Fruit fly (Drosophila melanogaster) whole organism, prepupa: ENCODE measurements around the gene CG14683.
A peak's percentile ranks its signal among the peaks of the same experiment; 100 is the strongest.

ENCODE experiments used
- CG10631 ChIP-seq: fragments of 200-800 bp; sonication (Bioruptor generic); optimal IDR thresholded peaks from 2 replicates; lab custom pipeline; 2016; ENCODE audit warnings: missing biosample characterization, missing genetic modification characterization
- CG10669 ChIP-seq: fragments of 200-800 bp; sonication (Bioruptor generic); optimal IDR thresholded peaks from 3 replicates; lab custom pipeline; 2018; ENCODE audit warnings: missing biosample characterization, mild to moderate bottlenecking, missing genetic modification characterization, moderate library complexity
- CG11294 ChIP-seq: fragments of 200-800 bp; sonication (Bioruptor generic); IDR thresholded peaks from 2 replicates; pipeline ENCODE4 v1.3.6; 2022; ENCODE audit warnings: missing biosample characterization, missing genetic modification characterization
- CG11762 ChIP-seq: fragments of 200-800 bp; sonication (Bioruptor generic); optimal IDR thresholded peaks from 3 replicates; lab custom pipeline; 2016; ENCODE audit warnings: missing biosample characterization, missing genetic modification characterization; ENCODE audit not compliant: insufficient read depth
- CG11902 ChIP-seq: fragments of 200-800 bp; sonication (Bioruptor generic); optimal IDR thresholded peaks from 3 replicates; lab custom pipeline; 2016; ENCODE audit warnings: missing biosample characterization, missing genetic modification characterization
- CG15336 ChIP-seq: fragments of 200-800 bp; sonication (Bioruptor generic); IDR thresholded peaks from 2 replicates; pipeline ENCODE4 v1.3.6; 2022; ENCODE audit warnings: missing biosample characterization, missing genetic modification characterization
- CG1621 ChIP-seq: fragments of 200-800 bp; sonication (Bioruptor generic); optimal IDR thresholded peaks from 3 replicates; lab custom pipeline; 2018; ENCODE audit warnings: missing biosample characterization, mild to moderate bottlenecking, missing genetic modification characterization
- CG3032 ChIP-seq: fragments of 200-800 bp; optimal IDR thresholded peaks from 2 replicates; lab custom pipeline; 2019; ENCODE audit warnings: missing biosample characterization, mild to moderate bottlenecking, missing genetic modification characterization, moderate library complexity
- CG31627 ChIP-seq: fragments of 200-800 bp; sonication (Bioruptor generic); optimal IDR thresholded peaks from 3 replicates; lab custom pipeline; 2016; ENCODE audit warnings: missing biosample characterization, missing genetic modification characterization
- CG32006 ChIP-seq: fragments of 200-800 bp; sonication (Bioruptor generic); optimal IDR thresholded peaks from 3 replicates; lab custom pipeline; 2017; ENCODE audit warnings: missing biosample characterization, mild to moderate bottlenecking, missing genetic modification characterization
- CG3919 ChIP-seq: fragments of 200-800 bp; sonication (Bioruptor generic); optimal IDR thresholded peaks from 3 replicates; lab custom pipeline; 2016; ENCODE audit warnings: missing biosample characterization, missing genetic modification characterization
- CG4318 ChIP-seq: fragments of 200-800 bp; sonication (Bioruptor generic); optimal IDR thresholded peaks from 3 replicates; lab custom pipeline; 2017; ENCODE audit warnings: missing biosample characterization, mild to moderate bottlenecking, missing genetic modification characterization
- CG6163 ChIP-seq: fragments of 200-800 bp; sonication (Bioruptor generic); IDR thresholded peaks from 3 replicates; pipeline ENCODE4 v1.3.6; 2022; ENCODE audit warnings: missing biosample characterization, missing genetic modification characterization
- CG6276 ChIP-seq: fragments of 200-800 bp; sonication (Bioruptor generic); optimal IDR thresholded peaks from 2 replicates; lab custom pipeline; 2017; ENCODE audit warnings: missing biosample characterization, mild to moderate bottlenecking, missing genetic modification characterization
- CG6808 ChIP-seq: fragments of 200-800 bp; sonication (Bioruptor generic); optimal IDR thresholded peaks from 3 replicates; lab custom pipeline; 2017; ENCODE audit warnings: missing biosample characterization, missing genetic modification characterization, mild to moderate bottlenecking, moderate library complexity, missing genetic modification reagents
- CG7368 ChIP-seq: fragments of 200-800 bp; sonication (Bioruptor generic); optimal IDR thresholded peaks from 3 replicates; lab custom pipeline; 2016; ENCODE audit warnings: missing biosample characterization, missing genetic modification characterization
- CG8119 ChIP-seq: fragments of 200-800 bp; sonication (Bioruptor generic); IDR thresholded peaks from 3 replicates; pipeline ENCODE4 v1.3.6; 2022; ENCODE audit warnings: missing biosample characterization, missing genetic modification characterization
- CG8632 ChIP-seq: fragments of 200-800 bp; sonication (Bioruptor generic); optimal IDR thresholded peaks from 3 replicates; lab custom pipeline; 2016; ENCODE audit warnings: missing biosample characterization, missing genetic modification characterization
- Eip75B ChIP-seq: fragments of 200-800 bp; sonication (Bioruptor generic); optimal IDR thresholded peaks from 3 replicates; lab custom pipeline; 2016; ENCODE audit warnings: missing biosample characterization, missing genetic modification characterization
- Eip78C ChIP-seq: fragments of 200-800 bp; sonication (Bioruptor generic); peaks from one replicate; lab custom pipeline; 2016; ENCODE audit warnings: missing biosample characterization, missing genetic modification characterization
- Ets21C ChIP-seq: fragments of 200-800 bp; sonication (Bioruptor generic); optimal IDR thresholded peaks from 3 replicates; lab custom pipeline; 2016; ENCODE audit warnings: missing biosample characterization, missing genetic modification characterization
- Ets96B ChIP-seq: fragments of 200-800 bp; optimal IDR thresholded peaks from 2 replicates; lab custom pipeline; 2019; ENCODE audit warnings: missing biosample characterization, mild to moderate bottlenecking, missing genetic modification characterization, moderate library complexity
- Gug ChIP-seq: fragments of 200-800 bp; sonication (Bioruptor generic); IDR thresholded peaks from 2 replicates; pipeline ENCODE4 v1.3.6; 2022; ENCODE audit warnings: missing biosample characterization, missing genetic modification characterization
- Hr39 ChIP-seq: fragments of 200-800 bp; sonication (Bioruptor generic); optimal IDR thresholded peaks from 2 replicates; lab custom pipeline; 2016; ENCODE audit warnings: missing biosample characterization, missing genetic modification characterization
- Hr4 ChIP-seq: fragments of 200-800 bp; sonication (Bioruptor generic); optimal IDR thresholded peaks from 3 replicates; lab custom pipeline; 2016; ENCODE audit warnings: missing biosample characterization, missing genetic modification characterization
- Lpt ChIP-seq: fragments of 200-800 bp; sonication (Bioruptor generic); optimal IDR thresholded peaks from 3 replicates; lab custom pipeline; 2016; ENCODE audit warnings: missing biosample characterization, missing genetic modification characterization
- Met ChIP-seq: fragments of 200-800 bp; sonication (Bioruptor generic); optimal IDR thresholded peaks from 3 replicates; lab custom pipeline; 2016; ENCODE audit warnings: missing biosample characterization, missing genetic modification characterization
- OdsH ChIP-seq: fragments of 200-800 bp; sonication (Bioruptor generic); optimal IDR thresholded peaks from 3 replicates; lab custom pipeline; 2016; ENCODE audit warnings: missing biosample characterization, missing genetic modification characterization
- Smox ChIP-seq: fragments of 200-800 bp; sonication (Bioruptor generic); optimal IDR thresholded peaks from 3 replicates; lab custom pipeline; 2016; ENCODE audit warnings: missing biosample characterization, missing genetic modification characterization
- Sox102F ChIP-seq: fragments of 200-800 bp; sonication (Bioruptor generic); optimal IDR thresholded peaks from 2 replicates; lab custom pipeline; 2016; ENCODE audit warnings: missing biosample characterization, mild to moderate bottlenecking, missing genetic modification characterization
- Sox14 ChIP-seq: fragments of 200-800 bp; sonication (Bioruptor generic); optimal IDR thresholded peaks from 3 replicates; lab custom pipeline; 2016; ENCODE audit warnings: missing biosample characterization, missing genetic modification characterization
- acj6 ChIP-seq: fragments of 200-800 bp; sonication (Bioruptor generic); optimal IDR thresholded peaks from 3 replicates; lab custom pipeline; 2016; ENCODE audit warnings: missing biosample characterization, missing genetic modification characterization
- cyc ChIP-seq: fragments of 200-800 bp; sonication (Bioruptor generic); optimal IDR thresholded peaks from 3 replicates; lab custom pipeline; 2016; ENCODE audit warnings: missing biosample characterization, missing genetic modification characterization
- dac ChIP-seq: fragments of 200-800 bp; sonication (Bioruptor generic); optimal IDR thresholded peaks from 2 replicates; lab custom pipeline; 2017; ENCODE audit warnings: missing biosample characterization, mild to moderate bottlenecking, missing genetic modification characterization
- dsx ChIP-seq: fragments of 200-800 bp; optimal IDR thresholded peaks from 3 replicates; lab custom pipeline; 2019; ENCODE audit warnings: missing biosample characterization, mild to moderate bottlenecking, missing genetic modification characterization, moderate library complexity; ENCODE audit not compliant: poor library complexity, severe bottlenecking
- esn ChIP-seq: fragments of 200-800 bp; sonication (Bioruptor generic); optimal IDR thresholded peaks from 2 replicates; lab custom pipeline; 2016; ENCODE audit warnings: missing biosample characterization, mild to moderate bottlenecking, missing genetic modification characterization, moderate library complexity
- fkh ChIP-seq: fragments of 200-800 bp; sonication (Bioruptor generic); optimal IDR thresholded peaks from 3 replicates; lab custom pipeline; 2017; ENCODE audit warnings: missing biosample characterization, mild to moderate bottlenecking, missing genetic modification characterization, moderate library complexity
- lz ChIP-seq: fragments of 200-800 bp; sonication (Bioruptor generic); optimal IDR thresholded peaks from 3 replicates; lab custom pipeline; 2016; ENCODE audit warnings: missing biosample characterization, missing genetic modification characterization
- net ChIP-seq: fragments of 200-800 bp; sonication (Bioruptor generic); optimal IDR thresholded peaks from 3 replicates; lab custom pipeline; 2016; ENCODE audit warnings: missing biosample characterization, missing genetic modification characterization
- pdm3 ChIP-seq: fragments of 200-800 bp; sonication (Bioruptor generic); optimal IDR thresholded peaks from 3 replicates; lab custom pipeline; 2016; ENCODE audit warnings: missing biosample characterization, missing genetic modification characterization
- salr ChIP-seq, 2 experiments: fragments of 200-800 bp; sonication (Bioruptor generic); optimal IDR thresholded peaks; 3 replicates each; lab custom pipeline; 2016 to 2018; ENCODE audit warnings: missing biosample characterization in 2 of 2, missing genetic modification characterization in 2 of 2, mild to moderate bottlenecking in 1 of 2
- ss ChIP-seq, 2 experiments: fragments of 200-800 bp; sonication (Bioruptor generic); optimal IDR thresholded peaks; 2 replicates in 1 of 2; 3 replicates in 1 of 2; lab custom pipeline; 2017 to 2018; ENCODE audit warnings: mild to moderate bottlenecking in 2 of 2, missing biosample characterization in 2 of 2, missing genetic modification characterization in 2 of 2, moderate library complexity in 1 of 2
- svp ChIP-seq: fragments of 200-800 bp; sonication (Bioruptor generic); peaks from one replicate; lab custom pipeline; 2016; ENCODE audit warnings: missing biosample characterization, missing genetic modification characterization
- topi ChIP-seq: fragments of 200-800 bp; sonication (Bioruptor generic); optimal IDR thresholded peaks from 3 replicates; lab custom pipeline; 2016; ENCODE audit warnings: missing biosample characterization, missing genetic modification characterization

The CG14683 gene

dm6 chr3R:10664942-10665341 lies 31.5 kb upstream of the CG14683 start (continued):
- TF ChIP-seq dac (GFP tag; lab: Kevin White, UChicago) (peak; percentile 63), Lpt (peak; percentile 30), Gug (GFP tag; lab: Robert Waterston, UW) (peak; percentile 55), salr (GFP tag; optimal IDR thresholded peaks at IDR 0.05; lab: Kevin White, UChicago) (peak; percentile 19 to 28), CG8119 (GFP tag; lab: Robert Waterston, UW) (peak; percentile 55; the same call in 1 of the 3 replicates), OdsH (GFP tag; lab: Kevin White, UChicago) (peak; percentile 43), CG6808 (peak; percentile 60)

dm6 chr3R:10667964-10668363 lies 28.5 kb upstream of the CG14683 start:
- TF ChIP-seq svp (GFP tag; lab: Kevin White, UChicago) (no peak), CG6808 (no peak), dsx (GFP tag; lab: Kevin White, UChicago) (no peak)

- TF ChIP-seq CG3032 (peak; percentile 0), CG11294 (no peak), dsx (GFP tag; lab: Kevin White, UChicago) (peak; percentile 25), OdsH (GFP tag; lab: Kevin White, UChicago) (peak; percentile 11), CG32006 (GFP tag; lab: Kevin White, UChicago) (no peak), CG10631 (peak; percentile 3), Eip75B (GFP tag; lab: Kevin White, UChicago) (peak; percentile 4), Smox (GFP tag; lab: Kevin White, UChicago) (peak; percentile 10), Sox14 (GFP tag; lab: Kevin White, UChicago) (no peak), CG31627 (GFP tag; lab: Kevin White, UChicago) (peak; percentile 14), Ets96B (tag; lab: Kevin White, UChicago) (peak; percentile 28), topi (peak; percentile 39), CG1621 (tag; lab: Kevin White, UChicago) (no peak), fkh (GFP tag; lab: Kevin White, UChicago) (no peak), Eip78C (peak; percentile 51), CG7368 (GFP tag; lab: Kevin White, UChicago) (no peak), CG10669 (GFP tag; lab: Kevin White, UChicago) (peak; percentile 0), cyc (GFP tag; lab: Kevin White, UChicago) (peak; percentile 15), Hr39 (GFP tag; lab: Kevin White, UChicago) (peak; percentile 36), CG11902 (GFP tag; lab: Kevin White, UChicago) (no peak), svp (GFP tag; lab: Kevin White, UChicago) (peak; percentile 80), lz (GFP tag; lab: Kevin White, UChicago) (peak; percentile 23), Sox102F (GFP tag; lab: Kevin White, UChicago) (peak; percentile 24), esn (GFP tag; lab: Kevin White, UChicago) (peak; percentile 36), Met (peak; percentile 43), CG6276 (GFP tag; lab: Kevin White, UChicago) (no peak), CG4318 (no peak)
Observed at dm6 chr3R:10669950-10670349, 26.5 kb upstream of the CG14683 start.

- TF ChIP-seq topi (no peak), Lpt (no peak), Gug (GFP tag; lab: Robert Waterston, UW) (no peak), Smox (GFP tag; lab: Kevin White, UChicago) (peak; percentile 20), Eip78C (peak; percentile 51), CG10669 (GFP tag; lab: Kevin White, UChicago) (no peak), CG7368 (GFP tag; lab: Kevin White, UChicago) (no peak), fkh (GFP tag; lab: Kevin White, UChicago) (no peak), OdsH (GFP tag; lab: Kevin White, UChicago) (no peak), CG31627 (GFP tag; lab: Kevin White, UChicago) (no peak), CG11762 (GFP tag; lab: Kevin White, UChicago) (no peak), Ets21C (no peak), CG8632 (GFP tag; lab: Kevin White, UChicago) (no peak), Sox14 (GFP tag; lab: Kevin White, UChicago) (no peak), CG6163 (GFP tag; lab: Robert Waterston, UW) (no peak), acj6 (GFP tag; lab: Kevin White, UChicago) (no peak), esn (GFP tag; lab: Kevin White, UChicago) (peak; percentile 18), Hr4 (GFP tag; lab: Kevin White, UChicago) (no peak), CG6276 (GFP tag; lab: Kevin White, UChicago) (no peak), pdm3 (GFP tag; lab: Kevin White, UChicago) (no peak), net (no peak), ss (GFP tag; optimal IDR thresholded peaks at IDR 0.05; lab: Kevin White, UChicago) (no peak), lz (GFP tag; lab: Kevin White, UChicago) (peak; percentile 18), Hr39 (GFP tag; lab: Kevin White, UChicago) (peak; percentile 2), CG8119 (GFP tag; lab: Robert Waterston, UW) (no peak), CG1621 (tag; lab: Kevin White, UChicago) (no peak), CG3919 (no peak), CG15336 (no peak)
Observed at dm6 chr3R:10672680-10673079, 23.8 kb upstream of the CG14683 start.
